Worm (Caenorhabditis elegans) whole organism, mixed stage, embryonic: Measurements from ENCODE around the gene W09G10.9.

Source experiments
- M03D4.4 ChIP-seq: sonication (generic microtip); optimal IDR thresholded peaks from 2 replicates; lab custom pipeline; 2017; ENCODE audit warnings: mild to moderate bottlenecking, missing genetic modification characterization, missing compliant biosample characterization
- bed-3 ChIP-seq: fragments of 200-800 bp; sonication (Bioruptor generic); optimal IDR thresholded peaks from 3 replicates; lab custom pipeline; 2018; ENCODE audit warnings: mild to moderate bottlenecking, missing genetic modification characterization, moderate library complexity, missing compliant biosample characterization
- blmp-1 ChIP-seq: fragments of 150-350 bp; optimal IDR thresholded peaks from 2 replicates; lab custom pipeline; 2014; ENCODE audit warnings: missing biosample characterization, missing genetic modification characterization
- ceh-39 ChIP-seq: fragments of 150-350 bp; optimal IDR thresholded peaks from 2 replicates; lab custom pipeline; 2014; ENCODE audit warnings: missing biosample characterization, missing genetic modification characterization
- ceh-43 ChIP-seq: fragments of 200-800 bp; sonication (Bioruptor generic); optimal IDR thresholded peaks from 2 replicates; lab custom pipeline; 2018; ENCODE audit warnings: mild to moderate bottlenecking, missing genetic modification characterization, moderate library complexity, missing compliant biosample characterization
- ceh-83 ChIP-seq: fragments of 200-800 bp; sonication (Bioruptor generic); optimal IDR thresholded peaks from 2 replicates; lab custom pipeline; 2018; ENCODE audit warnings: mild to moderate bottlenecking, missing genetic modification characterization, missing compliant biosample characterization
- ces-1 ChIP-seq: fragments of 150-350 bp; optimal IDR thresholded peaks from 2 replicates; lab custom pipeline; 2014; ENCODE audit warnings: missing biosample characterization, missing genetic modification reagents, missing genetic modification characterization
- cnd-1 ChIP-seq: fragments of 200-800 bp; sonication (Bioruptor generic); optimal IDR thresholded peaks from 2 replicates; lab custom pipeline; 2018; ENCODE audit warnings: mild to moderate bottlenecking, missing genetic modification characterization, missing compliant biosample characterization
- drap-1 ChIP-seq: fragments of 200-800 bp; sonication (Bioruptor generic); optimal IDR thresholded peaks from 3 replicates; lab custom pipeline; 2018; ENCODE audit warnings: mild to moderate bottlenecking, missing genetic modification characterization, missing compliant biosample characterization
- elt-1 ChIP-seq: sonication (generic microtip); optimal IDR thresholded peaks from 2 replicates; lab custom pipeline; 2017; ENCODE audit warnings: missing genetic modification characterization, mild to moderate bottlenecking, missing compliant biosample characterization, antibody characterized with exemption, moderate library complexity, borderline replicate concordance; ENCODE audit not compliant: insufficient read depth
- elt-3 ChIP-seq: fragments of 150-350 bp; optimal IDR thresholded peaks from 2 replicates; lab custom pipeline; 2014; ENCODE audit warnings: missing biosample characterization, missing genetic modification characterization
- flh-1 ChIP-seq: fragments of 200-800 bp; sonication (Bioruptor generic); optimal IDR thresholded peaks from 2 replicates; lab custom pipeline; 2018; ENCODE audit warnings: mild to moderate bottlenecking, missing genetic modification characterization, moderate library complexity, missing compliant biosample characterization
- ham-2 ChIP-seq: fragments of 200-800 bp; sonication (Bioruptor generic); optimal IDR thresholded peaks from 2 replicates; lab custom pipeline; 2018; ENCODE audit warnings: mild to moderate bottlenecking, missing genetic modification characterization, missing compliant biosample characterization
- hlh-1 ChIP-seq: fragments of 150-350 bp; optimal IDR thresholded peaks from 2 replicates; lab custom pipeline; 2014; ENCODE audit warnings: missing biosample characterization, missing genetic modification reagents, missing genetic modification characterization
- lin-13 ChIP-seq: fragments of 150-350 bp; optimal IDR thresholded peaks from 2 replicates; lab custom pipeline; 2014; ENCODE audit warnings: missing biosample characterization, missing genetic modification characterization
- lin-32 ChIP-seq: fragments of 200-800 bp; sonication (Bioruptor generic); optimal IDR thresholded peaks from 2 replicates; lab custom pipeline; 2018; ENCODE audit warnings: mild to moderate bottlenecking, missing genetic modification characterization, missing compliant biosample characterization
- mab-5 ChIP-seq: fragments of 150-350 bp; optimal IDR thresholded peaks from 2 replicates; lab custom pipeline; 2014; ENCODE audit warnings: missing biosample characterization, missing genetic modification characterization
- mep-1 ChIP-seq: fragments of 150-350 bp; optimal IDR thresholded peaks from 2 replicates; lab custom pipeline; 2017; ENCODE audit warnings: missing biosample characterization, missing genetic modification reagents, missing genetic modification characterization, inconsistent platforms
- mls-2 ChIP-seq: sonication (generic microtip); optimal IDR thresholded peaks from 2 replicates; lab custom pipeline; 2016; ENCODE audit warnings: mild to moderate bottlenecking, missing genetic modification characterization, moderate library complexity, missing compliant biosample characterization
- nhr-2 ChIP-seq: fragments of 150-350 bp; optimal IDR thresholded peaks from 2 replicates; lab custom pipeline; 2014; ENCODE audit warnings: missing biosample characterization, missing genetic modification characterization
- nhr-237 ChIP-seq: fragments of 150-350 bp; optimal IDR thresholded peaks from 2 replicates; lab custom pipeline; 2014; ENCODE audit warnings: missing biosample characterization, missing genetic modification characterization
- nhr-28 ChIP-seq: fragments of 150-350 bp; optimal IDR thresholded peaks from 2 replicates; lab custom pipeline; 2014; ENCODE audit warnings: missing biosample characterization, missing genetic modification characterization
- nhr-76 ChIP-seq: sonication (generic microtip); optimal IDR thresholded peaks from 2 replicates; lab custom pipeline; 2017; ENCODE audit warnings: missing biosample characterization, missing genetic modification characterization
- pha-4 ChIP-seq: fragments of 150-350 bp; optimal IDR thresholded peaks from 2 replicates; lab custom pipeline; 2018; ENCODE audit warnings: missing biosample characterization, missing genetic modification reagents, missing genetic modification characterization
- sem-2 ChIP-seq: fragments of 200-800 bp; sonication (Bioruptor generic); optimal IDR thresholded peaks from 2 replicates; lab custom pipeline; 2018; ENCODE audit warnings: mild to moderate bottlenecking, missing genetic modification characterization, missing compliant biosample characterization
- snpc-4 ChIP-seq: fragments of 150-350 bp; optimal IDR thresholded peaks from 2 replicates; lab custom pipeline; 2014; ENCODE audit warnings: missing biosample characterization, missing genetic modification characterization
- sptf-1 ChIP-seq: sonication (generic microtip); optimal IDR thresholded peaks from 2 replicates; lab custom pipeline; 2017; ENCODE audit warnings: mild to moderate bottlenecking, missing genetic modification characterization, moderate library complexity, missing compliant biosample characterization
- tbx-8 ChIP-seq: fragments of 200-800 bp; sonication (Bioruptor generic); optimal IDR thresholded peaks from 2 replicates; lab custom pipeline; 2018; ENCODE audit warnings: mild to moderate bottlenecking, missing genetic modification characterization, moderate library complexity, missing compliant biosample characterization
- unc-120 ChIP-seq: sonication (generic microtip); optimal IDR thresholded peaks from 2 replicates; lab custom pipeline; 2017; ENCODE audit warnings: missing genetic modification characterization, missing compliant biosample characterization; ENCODE audit not compliant: poor library complexity, severe bottlenecking
- zip-8 ChIP-seq: fragments of 150-350 bp; optimal IDR thresholded peaks from 2 replicates; lab custom pipeline; 2014; ENCODE audit warnings: missing biosample characterization, missing genetic modification characterization
- ztf-11 ChIP-seq: fragments of 150-350 bp; optimal IDR thresholded peaks from 2 replicates; lab custom pipeline; 2014; ENCODE audit warnings: missing biosample characterization, missing genetic modification characterization

W09G10.9 gene

ce11 chrII:3561561-3561960, 40.0 kb downstream of the W09G10.9 start, which contains the start of gene W10G11.2:
W10G11.2 (minus strand) TSS chrII:3561661.
- TF ChIP-seq hlh-1 (tag; lab: Kevin White, UChicago) (no peak), bed-3 (GFP tag; lab: Kevin White, UChicago) (no peak), mab-5 (tag; lab: Kevin White, UChicago) (no peak), drap-1 (GFP tag; lab: Kevin White, UChicago) (no peak), nhr-237 (tag; lab: Kevin White, UChicago) (no peak)

- no peak for TF ChIP-seq bed-3 (GFP tag; lab: Kevin White, UChicago)
- TF ChIP-seq nhr-76 = no peak
- no peak for TF ChIP-seq mls-2
- no peak for TF ChIP-seq ztf-11 (tag; lab: Kevin White, UChicago)
- TF ChIP-seq zip-8 = no peak
- no peak for TF ChIP-seq tbx-8 (GFP tag; lab: Kevin White, UChicago)
- no peak for TF ChIP-seq hlh-1 (tag; lab: Kevin White, UChicago)
- no peak for TF ChIP-seq drap-1 (GFP tag; lab: Kevin White, UChicago)
- TF ChIP-seq blmp-1 (tag; lab: Kevin White, UChicago) = no peak
- TF ChIP-seq, all 35 proteins: peak for 0
Observed at ce11 chrII:3562419-3562818, 40.8 kb downstream of the W09G10.9 start, which contains the start of gene W10G11.3. W10G11.3 (minus strand) TSS chrII:3562519.

ce11 chrII:3567066-3567465, 45.5 kb downstream of the W09G10.9 start:
- TF ChIP-seq mls-2 = no peak
- no peak for TF ChIP-seq ztf-11 (tag; lab: Kevin White, UChicago)
- no peak for TF ChIP-seq nhr-237 (tag; lab: Kevin White, UChicago)
- no peak for TF ChIP-seq nhr-2
- TF ChIP-seq drap-1 (GFP tag; lab: Kevin White, UChicago) = no peak
- no peak for TF ChIP-seq mep-1 (tag; lab: Kevin White, UChicago)
- no peak for TF ChIP-seq M03D4.4 (tag; lab: Kevin White, UChicago)
- no peak for TF ChIP-seq sem-2 (GFP tag; lab: Kevin White, UChicago)
- TF ChIP-seq lin-32 (GFP tag; lab: Kevin White, UChicago) = no peak
- TF ChIP-seq ceh-83 = no peak
- TF ChIP-seq blmp-1 (tag; lab: Kevin White, UChicago) = no peak
- no peak for TF ChIP-seq hlh-1 (tag; lab: Kevin White, UChicago)
- TF ChIP-seq ces-1 = no peak
- no peak for TF ChIP-seq pha-4 (tag; lab: Kevin White, UChicago)
- no peak for TF ChIP-seq ceh-39
- no peak for TF ChIP-seq nhr-76
- no peak for TF ChIP-seq cnd-1 (tag; lab: Kevin White, UChicago)
- TF ChIP-seq lin-13 (tag; lab: Kevin White, UChicago) = no peak
- TF ChIP-seq nhr-28 (tag; lab: Kevin White, UChicago) = no peak

- TF ChIP-seq cnd-1 (tag; lab: Kevin White, UChicago) (peak; percentile 72), bed-3 (GFP tag; lab: Kevin White, UChicago) (peak; percentile 56), ham-2 (peak; percentile 41), drap-1 (GFP tag; lab: Kevin White, UChicago) (peak; percentile 52), M03D4.4 (tag; lab: Kevin White, UChicago) (peak; percentile 68), sptf-1 (tag; lab: Kevin White, UChicago) (peak; percentile 58), ceh-83 (peak; percentile 85), mls-2 (peak; percentile 4), unc-120 (tag; lab: Kevin White, UChicago) (peak; percentile 60), tbx-8 (GFP tag; lab: Kevin White, UChicago) (peak; percentile 18), ceh-43 (peak; percentile 39), lin-13 (tag; lab: Kevin White, UChicago) (peak; percentile 8), sem-2 (GFP tag; lab: Kevin White, UChicago) (peak; percentile 59)
Observed at ce11 chrII:3567576-3567975, 46.0 kb downstream of the W09G10.9 start.

- TF ChIP-seq M03D4.4 (tag; lab: Kevin White, UChicago) (no peak), cnd-1 (tag; lab: Kevin White, UChicago) (no peak), unc-120 (tag; lab: Kevin White, UChicago) (no peak), pha-4 (tag; lab: Kevin White, UChicago) (no peak), snpc-4 (tag; lab: Kevin White, UChicago) (no peak), flh-1 (GFP tag; lab: Kevin White, UChicago) (no peak), ces-1 (no peak), bed-3 (GFP tag; lab: Kevin White, UChicago) (no peak), elt-3 (tag; lab: Kevin White, UChicago) (no peak), elt-1 (tag; lab: Kevin White, UChicago) (no peak)
Observed at ce11 chrII:3569118-3569517, 47.5 kb downstream of the W09G10.9 start, which contains the start of gene clec-127. clec-127 (minus strand) TSS chrII:3569218.
